Worm (Caenorhabditis elegans): Measurements from ENCODE around the gene str-103.

DNA sequence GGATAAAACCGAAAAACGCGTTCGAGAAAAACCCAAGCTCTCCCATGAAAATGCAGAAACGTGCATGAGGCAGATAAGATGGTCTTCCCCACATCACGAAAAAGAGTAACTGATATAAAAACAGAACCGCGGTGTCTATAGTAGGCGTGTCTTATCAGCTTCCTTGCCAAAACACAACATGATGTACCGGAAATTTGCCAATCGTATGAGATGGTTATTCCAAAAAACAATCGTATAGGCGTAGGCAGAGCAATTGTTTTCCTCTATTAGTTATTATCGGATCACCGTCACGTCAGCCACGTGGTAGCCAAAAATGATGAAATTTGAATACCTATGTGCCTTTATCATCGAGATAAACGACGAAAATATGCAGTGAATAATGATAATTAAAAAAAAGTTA is 19.1 kb downstream of the str-103 start, which contains the start of gene str-7:
- TF ChIP-seq him-1 (tag; optimal IDR thresholded peaks at IDR 0.05) (no peak), dao-5 (tag; optimal IDR thresholded peaks at IDR 0.05) (no peak), W03F9.2 (tag; optimal IDR thresholded peaks at IDR 0.05) (no peak)

All from whole organism, L4/young adult.